Worm (Caenorhabditis elegans) whole organism, mixed stage, embryonic: ENCODE measurements around the gene C05G5.2.

ENCODE experiments used
- ceh-39 ChIP-seq: fragments of 150-350 bp; optimal IDR thresholded peaks from 2 replicates; lab custom pipeline; 2014; ENCODE audit warnings: missing biosample characterization, missing genetic modification characterization
- ces-1 ChIP-seq: fragments of 150-350 bp; optimal IDR thresholded peaks from 2 replicates; lab custom pipeline; 2014; ENCODE audit warnings: missing biosample characterization, missing genetic modification reagents, missing genetic modification characterization
- elt-3 ChIP-seq: fragments of 150-350 bp; optimal IDR thresholded peaks from 2 replicates; lab custom pipeline; 2014; ENCODE audit warnings: missing biosample characterization, missing genetic modification characterization
- hlh-1 ChIP-seq: fragments of 150-350 bp; optimal IDR thresholded peaks from 2 replicates; lab custom pipeline; 2014; ENCODE audit warnings: missing biosample characterization, missing genetic modification reagents, missing genetic modification characterization
- lin-13 ChIP-seq: fragments of 150-350 bp; optimal IDR thresholded peaks from 2 replicates; lab custom pipeline; 2014; ENCODE audit warnings: missing biosample characterization, missing genetic modification characterization
- mls-2 ChIP-seq: sonication (generic microtip); optimal IDR thresholded peaks from 2 replicates; lab custom pipeline; 2016; ENCODE audit warnings: mild to moderate bottlenecking, missing genetic modification characterization, moderate library complexity, missing compliant biosample characterization
- nhr-12 ChIP-seq: fragments of 150-350 bp; optimal IDR thresholded peaks from 2 replicates; lab custom pipeline; 2014; ENCODE audit warnings: missing biosample characterization, missing genetic modification characterization
- nhr-237 ChIP-seq: fragments of 150-350 bp; optimal IDR thresholded peaks from 2 replicates; lab custom pipeline; 2014; ENCODE audit warnings: missing biosample characterization, missing genetic modification characterization
- nhr-76 ChIP-seq: sonication (generic microtip); optimal IDR thresholded peaks from 2 replicates; lab custom pipeline; 2017; ENCODE audit warnings: missing biosample characterization, missing genetic modification characterization
- sem-2 ChIP-seq: fragments of 200-800 bp; sonication (Bioruptor generic); optimal IDR thresholded peaks from 2 replicates; lab custom pipeline; 2018; ENCODE audit warnings: mild to moderate bottlenecking, missing genetic modification characterization, missing compliant biosample characterization
- snpc-4 ChIP-seq: fragments of 150-350 bp; optimal IDR thresholded peaks from 2 replicates; lab custom pipeline; 2014; ENCODE audit warnings: missing biosample characterization, missing genetic modification characterization
- sptf-1 ChIP-seq: sonication (generic microtip); optimal IDR thresholded peaks from 2 replicates; lab custom pipeline; 2017; ENCODE audit warnings: mild to moderate bottlenecking, missing genetic modification characterization, moderate library complexity, missing compliant biosample characterization
- unc-62 ChIP-seq: fragments of 150-350 bp; optimal IDR thresholded peaks from 2 replicates; lab custom pipeline; 2014; ENCODE audit warnings: missing biosample characterization, missing genetic modification reagents, missing genetic modification characterization
- zip-8 ChIP-seq: fragments of 150-350 bp; optimal IDR thresholded peaks from 2 replicates; lab custom pipeline; 2014; ENCODE audit warnings: missing biosample characterization, missing genetic modification characterization

DNA sequence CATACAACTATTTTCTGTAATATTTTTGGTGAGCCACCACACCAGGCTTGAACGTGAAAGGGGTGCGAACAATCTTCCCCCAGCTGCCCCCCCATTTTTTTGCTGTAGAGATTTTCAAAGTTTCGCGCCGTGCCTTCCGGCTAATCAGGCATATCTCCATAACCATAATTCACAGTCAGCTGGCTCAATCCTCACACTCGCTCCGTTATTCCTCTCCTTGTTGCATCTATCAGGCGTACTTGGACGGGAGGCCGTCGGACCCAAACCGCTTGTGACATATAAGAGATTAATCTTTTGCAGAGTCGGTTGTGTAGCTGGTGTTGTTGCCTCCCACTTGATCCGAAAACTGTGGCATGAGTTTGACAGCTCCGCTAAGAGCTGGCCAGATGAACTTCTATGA lies 26.1 kb downstream of the C05G5.2 start, which contains the start of gene unc-3:
- TF ChIP-seq nhr-237 (no peak), nhr-12 (tag; lab: Kevin White, UChicago) (no peak), ceh-39 (tag; lab: Kevin White, UChicago) (no peak), ces-1 (GFP tag; lab: Kevin White, UChicago) (no peak), nhr-76 (no peak), elt-3 (tag; lab: Kevin White, UChicago) (no peak), mls-2 (no peak), snpc-4 (tag; lab: Kevin White, UChicago) (no peak), sptf-1 (tag; lab: Kevin White, UChicago) (no peak), unc-62 (GFP tag; lab: Kevin White, UChicago) (no peak), hlh-1 (tag; lab: Kevin White, UChicago) (no peak), zip-8 (tag; lab: Kevin White, UChicago) (no peak), lin-13 (tag; lab: Kevin White, UChicago) (no peak), sem-2 (GFP tag; lab: Kevin White, UChicago) (no peak)
